Worm (Caenorhabditis elegans) whole organism, young adult: ENCODE results near the gene Y60C6A.1.

Experiments used
- B0019.2 ChIP-seq: fragments of 200-800 bp; sonication (Bioruptor generic); conservative IDR thresholded peaks from 2 replicates; pipeline ENCODE4 v1.3.6; 2022; ENCODE audit warnings: missing genetic modification reagents, missing genetic modification characterization, missing compliant biosample characterization
- B0261.1 ChIP-seq: sonication (generic microtip); optimal IDR thresholded peaks from 2 replicates; lab custom pipeline; 2016; ENCODE audit warnings: mild to moderate bottlenecking, missing genetic modification characterization, moderate library complexity, missing compliant biosample characterization
- C06A6.2 ChIP-seq: fragments of 200-800 bp; sonication (Bioruptor generic); conservative IDR thresholded peaks from 2 replicates; pipeline ENCODE4 v1.3.6; 2022; ENCODE audit warnings: missing genetic modification characterization, missing compliant biosample characterization
- C17E4.6 ChIP-seq: fragments of 200-800 bp; sonication (Bioruptor generic); IDR thresholded peaks from 2 replicates; pipeline ENCODE4 v1.3.6; 2022; ENCODE audit warnings: missing genetic modification reagents, missing genetic modification characterization, missing compliant biosample characterization
- D2030.7 ChIP-seq: fragments of 200-800 bp; sonication (Bioruptor generic); IDR thresholded peaks from 2 replicates; pipeline ENCODE4 v1.3.6; 2022; ENCODE audit warnings: missing genetic modification reagents, missing genetic modification characterization, missing compliant biosample characterization
- F22D6.2 ChIP-seq: sonication (generic microtip); optimal IDR thresholded peaks from 2 replicates; lab custom pipeline; 2016; ENCODE audit warnings: mild to moderate bottlenecking, missing genetic modification characterization, missing compliant biosample characterization
- F23B12.7 ChIP-seq: sonication (generic microtip); optimal IDR thresholded peaks from 2 replicates; lab custom pipeline; 2017; ENCODE audit warnings: missing genetic modification characterization, mild to moderate bottlenecking, missing compliant biosample characterization, antibody characterized with exemption, moderate library complexity; ENCODE audit not compliant: insufficient read depth
- F33H1.4 ChIP-seq: fragments of 200-800 bp; sonication (Bioruptor generic); IDR thresholded peaks from 2 replicates; pipeline ENCODE4 v1.3.6; 2022; ENCODE audit warnings: missing genetic modification reagents, missing genetic modification characterization, missing compliant biosample characterization
- F39B2.1 ChIP-seq: fragments of 200-800 bp; sonication (Bioruptor generic); IDR thresholded peaks from 2 replicates; pipeline ENCODE4 v1.3.6; 2022; ENCODE audit warnings: missing genetic modification reagents, missing genetic modification characterization, missing compliant biosample characterization
- F52B5.7 ChIP-seq: sonication (generic microtip); optimal IDR thresholded peaks from 2 replicates; lab custom pipeline; 2016; ENCODE audit warnings: mild to moderate bottlenecking, missing genetic modification characterization, missing compliant biosample characterization
- F57C9.4 ChIP-seq: sonication (generic microtip); optimal IDR thresholded peaks from 2 replicates; lab custom pipeline; 2017; ENCODE audit warnings: mild to moderate bottlenecking, missing genetic modification characterization, missing compliant biosample characterization
- K12H6.12 ChIP-seq: fragments of 200-800 bp; sonication (Bioruptor generic); optimal IDR thresholded peaks from 2 replicates; lab custom pipeline; 2018; ENCODE audit warnings: mild to moderate bottlenecking, missing genetic modification characterization, missing compliant biosample characterization
- Y56A3A.18 ChIP-seq: fragments of 200-800 bp; sonication (Bioruptor generic); IDR thresholded peaks from 2 replicates; pipeline ENCODE4 v1.3.6; 2022; ENCODE audit warnings: missing genetic modification reagents, missing genetic modification characterization, missing compliant biosample characterization
- Y67H2A.10 ChIP-seq: fragments of 200-800 bp; sonication (Bioruptor generic); conservative IDR thresholded peaks from 2 replicates; pipeline ENCODE4 v1.3.6; 2022; ENCODE audit warnings: missing genetic modification reagents, missing genetic modification characterization, missing compliant biosample characterization
- Y79H2A.3 ChIP-seq: fragments of 200-800 bp; sonication (Bioruptor generic); conservative IDR thresholded peaks from 2 replicates; pipeline ENCODE4 v1.3.6; 2022; ENCODE audit warnings: missing genetic modification reagents, missing genetic modification characterization, missing compliant biosample characterization
- ama-1 ChIP-seq, 3 experiments: fragments of 150-350 bp in 1 of 3; sonication (generic microtip) in 2 of 3; optimal IDR thresholded peaks; 2 replicates each; lab custom pipeline; 2014 to 2018; ENCODE audit warnings: missing biosample characterization in 2 of 3, missing genetic modification characterization in 2 of 3, missing genetic modification reagents in 2 of 3
- bed-1 ChIP-seq: fragments of 200-800 bp; sonication (Bioruptor generic); IDR thresholded peaks from 2 replicates; pipeline ENCODE4 v1.3.6; 2022; ENCODE audit warnings: missing genetic modification reagents, missing genetic modification characterization, missing compliant biosample characterization
- cebp-2 ChIP-seq: fragments of 200-800 bp; sonication (Bioruptor generic); IDR thresholded peaks from 2 replicates; pipeline ENCODE4 v1.3.6; 2022; ENCODE audit warnings: missing genetic modification characterization, missing compliant biosample characterization
- ceh-91 ChIP-seq: fragments of 200-800 bp; sonication (Bioruptor generic); IDR thresholded peaks from 2 replicates; pipeline ENCODE4 v1.3.6; 2022; ENCODE audit warnings: missing genetic modification reagents, missing genetic modification characterization, missing compliant biosample characterization
- chd-7 ChIP-seq: sonication (generic microtip); optimal IDR thresholded peaks from 2 replicates; lab custom pipeline; 2016; ENCODE audit warnings: mild to moderate bottlenecking, missing genetic modification characterization, moderate library complexity, missing compliant biosample characterization
- efl-1 ChIP-seq: fragments of 150-350 bp; optimal IDR thresholded peaks from 2 replicates; lab custom pipeline; 2014; ENCODE audit warnings: missing biosample characterization, missing genetic modification reagents, missing genetic modification characterization
- egl-44 ChIP-seq: fragments of 200-800 bp; sonication (Bioruptor generic); IDR thresholded peaks from 2 replicates; pipeline ENCODE4 v1.3.6; 2022; ENCODE audit warnings: missing genetic modification reagents, missing genetic modification characterization, missing compliant biosample characterization
- ets-4 ChIP-seq: fragments of 200-800 bp; sonication (Bioruptor generic); optimal IDR thresholded peaks from 2 replicates; lab custom pipeline; 2018; ENCODE audit warnings: mild to moderate bottlenecking, missing genetic modification characterization, missing compliant biosample characterization
- hrde-1 ChIP-seq: sonication (generic microtip); optimal IDR thresholded peaks from 2 replicates; lab custom pipeline; 2016; ENCODE audit warnings: missing genetic modification characterization, mild to moderate bottlenecking, missing compliant biosample characterization, moderate library complexity, missing genotype, missing genetic modification reagents, borderline replicate concordance
- hsf-1 ChIP-seq: fragments of 200-800 bp; sonication (Bioruptor generic); IDR thresholded peaks from 2 replicates; pipeline ENCODE4 v1.3.6; 2022; ENCODE audit warnings: missing genetic modification reagents, missing genetic modification characterization, missing compliant biosample characterization
- let-526 ChIP-seq: fragments of 200-800 bp; sonication (Bioruptor generic); IDR thresholded peaks from 2 replicates; pipeline ENCODE4 v1.3.6; 2022; ENCODE audit warnings: missing genetic modification reagents, missing genetic modification characterization, missing compliant biosample characterization
- let-607 ChIP-seq, 2 experiments: fragments of 200-800 bp in 1 of 2; sonication (Bioruptor generic) in 1 of 2; sonication (generic microtip) in 1 of 2; optimal IDR thresholded peaks; 2 replicates each; lab custom pipeline; 2016 to 2018; ENCODE audit warnings: mild to moderate bottlenecking in 2 of 2, missing compliant biosample characterization in 2 of 2, missing genetic modification characterization in 2 of 2, moderate library complexity in 2 of 2, missing genotype in 1 of 2
- lin-26 ChIP-seq: fragments of 200-800 bp; sonication (Bioruptor generic); IDR thresholded peaks from 2 replicates; pipeline ENCODE4 v1.3.6; 2022; ENCODE audit warnings: missing genetic modification reagents, missing genetic modification characterization, missing compliant biosample characterization
- lin-35 ChIP-seq, 3 experiments: fragments of 150-350 bp in 2 of 3; sonication (generic microtip) in 1 of 3; optimal IDR thresholded peaks; 2 replicates each; lab custom pipeline; 2014 to 2018; ENCODE audit warnings: missing biosample characterization in 3 of 3, missing genetic modification characterization in 3 of 3, missing genetic modification reagents in 3 of 3
- lin-54 ChIP-seq: fragments of 200-800 bp; sonication (Bioruptor generic); optimal IDR thresholded peaks from 2 replicates; lab custom pipeline; 2018; ENCODE audit warnings: mild to moderate bottlenecking, missing genetic modification characterization, missing compliant biosample characterization
- lsl-1 ChIP-seq: fragments of 200-800 bp; sonication (Bioruptor generic); optimal IDR thresholded peaks from 2 replicates; lab custom pipeline; 2018; ENCODE audit warnings: mild to moderate bottlenecking, missing genetic modification characterization, moderate library complexity, missing compliant biosample characterization
- lsy-27 ChIP-seq: sonication (generic microtip); optimal IDR thresholded peaks from 2 replicates; lab custom pipeline; 2017; ENCODE audit warnings: missing genetic modification characterization, mild to moderate bottlenecking, missing compliant biosample characterization, antibody characterized with exemption, missing genotype, borderline replicate concordance; ENCODE audit not compliant: insufficient read depth
- madf-10 ChIP-seq: sonication (generic microtip); optimal IDR thresholded peaks from 2 replicates; lab custom pipeline; 2016; ENCODE audit warnings: mild to moderate bottlenecking, missing genetic modification characterization, missing compliant biosample characterization
- madf-3 ChIP-seq: fragments of 200-800 bp; sonication (Bioruptor generic); IDR thresholded peaks from 2 replicates; pipeline ENCODE4 v1.3.6; 2022; ENCODE audit warnings: missing genetic modification reagents, missing genetic modification characterization, missing compliant biosample characterization
- madf-8 ChIP-seq: fragments of 200-800 bp; sonication (Bioruptor generic); conservative IDR thresholded peaks from 2 replicates; pipeline ENCODE4 v1.3.6; 2022; ENCODE audit warnings: missing genetic modification reagents, missing genetic modification characterization, missing compliant biosample characterization
- nfya-2 ChIP-seq: fragments of 200-800 bp; sonication (Bioruptor generic); IDR thresholded peaks from 2 replicates; pipeline ENCODE4 v1.3.6; 2022; ENCODE audit warnings: missing genetic modification reagents, missing genetic modification characterization, missing compliant biosample characterization
- nhr-80 ChIP-seq: sonication (generic microtip); optimal IDR thresholded peaks from 2 replicates; lab custom pipeline; 2016; ENCODE audit warnings: missing genetic modification characterization, missing compliant biosample characterization
- pbrm-1 ChIP-seq: fragments of 200-800 bp; sonication (Bioruptor generic); IDR thresholded peaks from 2 replicates; pipeline ENCODE4 v1.3.6; 2022; ENCODE audit warnings: missing genetic modification reagents, missing genetic modification characterization, missing compliant biosample characterization
- pha-4 ChIP-seq: fragments of 150-350 bp; sonication (generic microtip); optimal IDR thresholded peaks from 2 replicates; lab custom pipeline; 2014; ENCODE audit warnings: missing biosample characterization, missing genetic modification reagents, missing genetic modification characterization
- rcor-1 ChIP-seq: fragments of 200-800 bp; sonication (Bioruptor generic); IDR thresholded peaks from 2 replicates; pipeline ENCODE4 v1.3.6; 2022; ENCODE audit warnings: missing genetic modification reagents, missing genetic modification characterization, missing compliant biosample characterization
- snpc-3.4 ChIP-seq: sonication (generic microtip); optimal IDR thresholded peaks from 2 replicates; lab custom pipeline; 2017; ENCODE audit warnings: missing genetic modification characterization, mild to moderate bottlenecking, missing compliant biosample characterization, antibody characterized with exemption, moderate library complexity, missing genotype, missing genetic modification reagents
- unc-130 ChIP-seq: sonication (generic microtip); optimal IDR thresholded peaks from 2 replicates; lab custom pipeline; 2016; ENCODE audit warnings: missing genetic modification reagents, missing genetic modification characterization, missing compliant biosample characterization
- xnd-1 ChIP-seq: sonication (generic microtip); optimal IDR thresholded peaks from 2 replicates; lab custom pipeline; 2016; ENCODE audit warnings: missing genotype, missing genetic modification reagents, missing genetic modification characterization, missing compliant biosample characterization
- ztf-28 ChIP-seq: fragments of 200-800 bp; sonication (Bioruptor generic); IDR thresholded peaks from 2 replicates; pipeline ENCODE4 v1.3.6; 2022; ENCODE audit warnings: missing genetic modification reagents, missing genetic modification characterization, missing compliant biosample characterization
- ztf-3 ChIP-seq: fragments of 200-800 bp; sonication (Bioruptor generic); optimal IDR thresholded peaks from 2 replicates; lab custom pipeline; 2018; ENCODE audit warnings: mild to moderate bottlenecking, missing genetic modification characterization, missing compliant biosample characterization
- ztf-6 ChIP-seq: fragments of 200-800 bp; sonication (Bioruptor generic); IDR thresholded peaks from 2 replicates; pipeline ENCODE4 v1.3.6; 2022; ENCODE audit warnings: missing genetic modification reagents, missing genetic modification characterization, missing compliant biosample characterization

The Y60C6A.1 gene

DNA sequence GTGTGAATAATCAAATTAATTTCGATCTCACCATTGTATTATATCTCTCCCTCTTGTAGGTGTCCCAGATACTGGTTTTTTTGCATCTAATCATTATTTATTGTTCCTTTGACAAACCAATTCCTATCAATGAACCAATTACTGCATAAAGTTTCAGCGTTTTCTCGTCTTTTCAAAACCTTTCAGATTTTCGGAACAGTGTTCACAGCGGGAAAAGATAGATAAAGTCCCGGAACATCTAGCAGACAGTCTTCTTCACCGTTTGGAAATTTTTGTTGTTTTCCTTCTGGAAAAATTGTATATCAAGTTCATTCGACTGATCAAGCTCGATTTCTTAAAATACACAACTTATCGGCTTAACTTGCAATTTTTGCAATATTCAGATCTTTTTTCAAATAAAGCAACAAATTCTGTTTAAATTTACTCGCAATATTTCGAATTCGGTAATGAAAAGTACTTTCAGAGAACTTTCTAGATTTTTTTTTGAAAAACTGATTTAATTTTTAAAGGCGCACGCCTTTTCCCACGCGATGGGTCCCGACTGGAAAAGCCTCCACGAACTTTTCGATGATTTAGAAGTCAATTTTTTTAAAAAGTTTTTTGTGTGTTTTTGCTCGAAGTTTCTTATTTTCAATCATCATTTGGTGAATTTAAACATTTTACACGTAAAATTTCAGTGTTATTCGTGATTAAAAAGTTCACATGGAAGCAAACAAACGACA, 27.9 kb upstream of the Y60C6A.1 start, which contains the start of gene pgl-3 (continued):
- TF ChIP-seq rcor-1 (GFP tag; lab: Robert Waterston, UW) (no peak; the same call in 1 of the 2 replicates), lsl-1 (GFP tag; lab: Kevin White, UChicago) (peak; percentile 41), hsf-1 (peak; percentile 83), xnd-1 (tag; lab: Kevin White, UChicago) (peak; percentile 42), unc-130 (GFP tag; lab: Kevin White, UChicago) (peak; percentile 11), ama-1 (optimal IDR thresholded peaks at IDR 0.05; lab: Kevin White, UChicago) (no peak), ama-1 (GFP tag; optimal IDR thresholded peaks at IDR 0.05; lab: Kevin White, UChicago) (no peak), lin-35 (GFP tag; optimal IDR thresholded peaks at IDR 0.05; lab: Kevin White, UChicago) (no peak), efl-1 (peak; percentile 47), F39B2.1 (GFP tag; lab: Robert Waterston, UW) (peak; percentile 73), lsy-27 (tag; lab: Kevin White, UChicago) (no peak), Y56A3A.18 (GFP tag; lab: Robert Waterston, UW) (peak; percentile 42; the same call in 1 of the 2 replicates), ets-4 (no peak), F33H1.4 (GFP tag; lab: Robert Waterston, UW) (peak; percentile 72), B0019.2 (GFP tag; lab: Robert Waterston, UW) (0 out of 2 replicates have a peak, but pooled peaks have one; percentile 8), lin-54 (GFP tag; lab: Kevin White, UChicago) (peak; percentile 52), pha-4 (tag; lab: Kevin White, UChicago) (no peak), bed-1 (GFP tag; lab: Robert Waterston, UW) (no peak), nhr-80 (tag; lab: Kevin White, UChicago) (no peak), madf-10 (tag; lab: Kevin White, UChicago) (no peak), C17E4.6 (GFP tag; lab: Robert Waterston, UW) (peak; percentile 72), pbrm-1 (GFP tag; lab: Robert Waterston, UW) (no peak), chd-7 (tag; lab: Kevin White, UChicago) (no peak), ceh-91 (GFP tag; lab: Robert Waterston, UW) (peak; percentile 45; the same call in 1 of the 2 replicates), F57C9.4 (no peak), cebp-2 (GFP tag; lab: Robert Waterston, UW) (no peak), lin-26 (GFP tag; lab: Robert Waterston, UW) (peak; percentile 60; the same call in 1 of the 2 replicates), nfya-2 (GFP tag; lab: Robert Waterston, UW) (no peak), F22D6.2 (tag; lab: Kevin White, UChicago) (no peak), D2030.7 (GFP tag; lab: Robert Waterston, UW) (peak; percentile 77), Y67H2A.10 (no peak), snpc-3.4 (tag; lab: Kevin White, UChicago) (no peak), egl-44 (GFP tag; lab: Robert Waterston, UW) (0 out of 2 replicates have a peak, but pooled peaks have one; percentile 54), ztf-28 (GFP tag; lab: Robert Waterston, UW) (no peak), ztf-6 (no peak), let-607 (tag; optimal IDR thresholded peaks at IDR 0.05; lab: Kevin White, UChicago) (no peak), B0261.1 (no peak), Y79H2A.3 (GFP tag; lab: Robert Waterston, UW) (peak; percentile 99), ztf-3 (no peak), madf-3 (GFP tag; lab: Robert Waterston, UW) (peak; percentile 77; the same call in 1 of the 2 replicates), F52B5.7 (tag; lab: Kevin White, UChicago) (no peak), K12H6.12 (tag; lab: Kevin White, UChicago) (no peak), let-526 (no peak), C06A6.2 (GFP tag; lab: Robert Waterston, UW) (no peak), hrde-1 (peak; percentile 88), F23B12.7 (tag; lab: Kevin White, UChicago) (no peak), madf-8 (peak; percentile 45)
